Fruit fly (Drosophila melanogaster): Measurements from ENCODE around the gene CG1368.

- TF ChIP-seq CG11617 (GFP tag; optimal IDR thresholded peaks at IDR 0.05) = no peak
- TF ChIP-seq CG7045 (GFP tag; optimal IDR thresholded peaks at IDR 0.05) = no peak
- no peak for TF ChIP-seq CG7101 (tag; optimal IDR thresholded peaks at IDR 0.05)
- no peak for TF ChIP-seq kay (GFP tag; ENCODE audit: borderline replicate concordance)
- TF ChIP-seq cic (GFP tag; optimal IDR thresholded peaks at IDR 0.05) = no peak
- no peak for TF ChIP-seq Hr96 (GFP tag; optimal IDR thresholded peaks at IDR 0.05)
- TF ChIP-seq CG14711 (tag; optimal IDR thresholded peaks at IDR 0.05) = no peak
- TF ChIP-seq cnc (optimal IDR thresholded peaks at IDR 0.05) = no peak
- no peak for TF ChIP-seq CG12768 (GFP tag; optimal IDR thresholded peaks at IDR 0.05)
- TF ChIP-seq CG1620 (GFP tag; optimal IDR thresholded peaks at IDR 0.05) = no peak
- TF ChIP-seq CG5204 (GFP tag; optimal IDR thresholded peaks at IDR 0.05) = no peak
- TF ChIP-seq toe (GFP tag; optimal IDR thresholded peaks at IDR 0.05) = no peak
- TF ChIP-seq Crg-1 (GFP tag; optimal IDR thresholded peaks at IDR 0.05) = no peak
Measured at dm6 chrX:14148171-14148570, 26.4 kb upstream of the CG1368 start.
